Worm (Caenorhabditis elegans) whole organism, L1 larva: Measurements from ENCODE around the gene T10H10.2.

Experiments
- aly-2 ChIP-seq: fragments of 150-350 bp; optimal IDR thresholded peaks from 2 replicates; lab custom pipeline; 2014; ENCODE audit warnings: missing biosample characterization, missing genetic modification characterization
- mef-2 ChIP-seq: fragments of 150-350 bp; optimal IDR thresholded peaks from 2 replicates; lab custom pipeline; 2014; ENCODE audit warnings: missing biosample characterization, missing genetic modification characterization
- pag-3 ChIP-seq: sonication (generic microtip); optimal IDR thresholded peaks from 2 replicates; lab custom pipeline; 2017; ENCODE audit warnings: missing genetic modification characterization, mild to moderate bottlenecking, missing compliant biosample characterization, antibody characterized with exemption, borderline replicate concordance; ENCODE audit not compliant: insufficient read depth
- snpc-4 ChIP-seq: fragments of 150-350 bp; optimal IDR thresholded peaks from 2 replicates; lab custom pipeline; 2014; ENCODE audit warnings: missing biosample characterization, missing genetic modification characterization
- unc-130 ChIP-seq: fragments of 150-350 bp; optimal IDR thresholded peaks from 2 replicates; lab custom pipeline; 2017; ENCODE audit warnings: missing biosample characterization, missing genetic modification characterization, inconsistent platforms
- unc-98 ChIP-seq: fragments of 200-800 bp; sonication (Bioruptor generic); IDR thresholded peaks from 2 replicates; pipeline ENCODE4 v1.3.6; 2022; ENCODE audit warnings: missing genetic modification characterization, missing compliant biosample characterization

DNA sequence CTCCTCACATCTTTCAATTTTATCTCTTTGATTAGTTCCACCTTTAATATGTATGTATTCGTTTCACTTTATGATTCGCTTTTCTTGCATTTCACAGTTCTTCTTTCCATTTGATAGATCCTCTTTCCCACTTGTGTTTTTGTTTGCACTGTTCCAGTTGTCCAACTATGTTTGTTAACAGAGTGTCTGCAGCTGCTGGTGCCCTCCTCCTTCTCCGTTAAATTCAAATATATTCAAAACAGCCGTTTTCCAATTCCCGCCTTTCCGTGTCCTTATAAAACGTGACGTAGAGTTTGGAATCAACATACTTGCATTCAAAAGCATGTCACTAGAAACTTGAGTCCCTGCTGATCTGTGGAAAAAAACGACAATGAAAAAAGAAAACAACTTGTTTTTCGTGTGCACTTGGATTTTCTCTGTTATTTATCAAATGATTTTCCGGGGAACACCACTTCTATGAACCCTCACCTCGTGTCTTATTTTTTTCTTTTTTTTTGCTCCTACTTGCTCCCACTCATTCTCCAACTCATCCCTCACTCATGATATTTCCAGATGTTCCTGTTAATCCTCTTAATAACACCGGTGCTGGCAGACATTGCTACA lies at the start of gene T10H10.2:
- TF ChIP-seq snpc-4 (tag; lab: Kevin White, UChicago) (no peak), aly-2 (tag; lab: Kevin White, UChicago) (no peak), mef-2 (tag; lab: Kevin White, UChicago) (no peak), unc-130 (tag; lab: Kevin White, UChicago) (no peak), pag-3 (no peak), unc-98 (GFP tag; lab: Robert Waterston, UW) (no peak)
